Worm (Caenorhabditis elegans) whole organism, midembryonic: ENCODE results near the gene T24H10.5.

Source experiments
- flt-1 ChIP-seq: fragments of 200-800 bp; sonication (Bioruptor generic); IDR thresholded peaks from 2 replicates; pipeline ENCODE4 v1.3.6; 2022; ENCODE audit warnings: missing genetic modification characterization, missing compliant biosample characterization
- med-1 ChIP-seq: sonication (generic microtip); optimal IDR thresholded peaks from 2 replicates; lab custom pipeline; 2017; ENCODE audit warnings: missing genetic modification characterization, mild to moderate bottlenecking, missing compliant biosample characterization, antibody characterized with exemption, missing genetic modification reagents; ENCODE audit not compliant: insufficient read depth
- ztf-23 ChIP-seq: fragments of 200-800 bp; sonication (Bioruptor generic); IDR thresholded peaks from 2 replicates; pipeline ENCODE4 v1.3.6; 2022; ENCODE audit warnings: missing genetic modification reagents, missing genetic modification characterization, missing compliant biosample characterization

DNA sequence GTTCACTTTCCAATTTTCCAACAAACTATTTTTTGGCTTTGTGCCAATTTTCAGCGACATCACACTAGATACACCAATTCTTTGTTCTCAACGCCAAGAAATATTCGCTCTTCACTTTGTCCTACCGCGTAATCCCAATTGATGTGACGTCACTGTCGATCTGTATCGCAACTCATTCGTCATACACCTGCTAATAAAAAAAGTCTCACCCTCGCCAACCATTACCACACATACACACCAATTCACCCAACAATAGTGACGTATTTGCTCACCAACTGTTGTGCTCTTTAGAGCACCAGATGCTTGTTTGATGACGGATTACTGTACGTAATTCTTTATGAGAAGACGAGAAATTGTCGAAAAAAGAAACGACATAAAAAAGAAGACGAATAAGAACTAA is 37.5 kb upstream of the T24H10.5 start:
- no peak for TF ChIP-seq flt-1 (GFP tag; lab: Robert Waterston, UW)
- TF ChIP-seq ztf-23, result no peak
- TF ChIP-seq med-1, result no peak
